Fruit fly (Drosophila melanogaster) whole organism, larva: Measurements from ENCODE around the gene Fie.

Source experiments
- noc ChIP-seq: fragments of 200-800 bp; sonication (Bioruptor generic); optimal IDR thresholded peaks from 3 replicates; lab custom pipeline; 2019; ENCODE audit warnings: missing biosample characterization, mild to moderate bottlenecking, missing genetic modification characterization, moderate library complexity

Gene Fie

dm6 chr3L:3892154-3892624, at the start of gene Fie:
TSS of gene Fie (plus strand) at chr3L:3892574.
- peak; percentile 16 for TF ChIP-seq noc (tag; lab: Kevin White, UChicago)

dm6 chr3L:3842981-3843701, 49.2 kb upstream of the Fie start:
- TF ChIP-seq noc (tag; lab: Kevin White, UChicago) = no peak

dm6 chr3L:3845815-3846375, 46.5 kb upstream of the Fie start, which contains the start of gene Awh:
TSS of gene Awh (plus strand) at chr3L:3846206.
- no peak for TF ChIP-seq noc (tag; lab: Kevin White, UChicago)

dm6 chr3L:3847810-3848326, 44.5 kb upstream of the Fie start:
- peak; percentile 14 for TF ChIP-seq noc (tag; lab: Kevin White, UChicago)

- no peak for TF ChIP-seq noc (tag; lab: Kevin White, UChicago)
Observed at dm6 chr3L:3848687-3849270, 43.6 kb upstream of the Fie start.

dm6 chr3L:3849763-3850162, 42.6 kb upstream of the Fie start:
- peak; percentile 35 for TF ChIP-seq noc (tag; lab: Kevin White, UChicago)

- TF ChIP-seq noc (tag; lab: Kevin White, UChicago) = no peak
Observed at dm6 chr3L:3850477-3850876, 41.9 kb upstream of the Fie start.

dm6 chr3L:3851048-3851447, 41.3 kb upstream of the Fie start:
- TF ChIP-seq noc (tag; lab: Kevin White, UChicago) = no peak

- TF ChIP-seq noc (tag; lab: Kevin White, UChicago) = no peak
Observed at dm6 chr3L:3851847-3852246, 40.5 kb upstream of the Fie start.

- no peak for TF ChIP-seq noc (tag; lab: Kevin White, UChicago)
Observed at dm6 chr3L:3852842-3853241, 39.5 kb upstream of the Fie start.

- TF ChIP-seq noc (tag; lab: Kevin White, UChicago) = no peak
Observed at dm6 chr3L:3855194-3855980, 37.0 kb upstream of the Fie start.

dm6 chr3L:3856004-3856403, 36.4 kb upstream of the Fie start:
- no peak for TF ChIP-seq noc (tag; lab: Kevin White, UChicago)

- TF ChIP-seq noc (tag; lab: Kevin White, UChicago) = no peak
Observed at dm6 chr3L:3862504-3863380, 29.6 kb upstream of the Fie start.

- no peak for TF ChIP-seq noc (tag; lab: Kevin White, UChicago)
Observed at dm6 chr3L:3863462-3863861, 28.9 kb upstream of the Fie start.
